Fruit fly (Drosophila melanogaster): Measurements from ENCODE around the gene CG18557.

- TF ChIP-seq Crg-1 (GFP tag; optimal IDR thresholded peaks at IDR 0.05) (no peak), Clk (GFP tag; optimal IDR thresholded peaks at IDR 0.05) (no peak), kay (GFP tag; ENCODE audit: borderline replicate concordance) (peak; percentile 92), CG14711 (tag; optimal IDR thresholded peaks at IDR 0.05) (no peak), CG11617 (GFP tag; optimal IDR thresholded peaks at IDR 0.05) (no peak), CG7045 (GFP tag; optimal IDR thresholded peaks at IDR 0.05) (no peak), pad (GFP tag; optimal IDR thresholded peaks at IDR 0.05) (no peak), CG33017 (tag; optimal IDR thresholded peaks at IDR 0.05) (no peak), bab1 (GFP tag; optimal IDR thresholded peaks at IDR 0.05) (no peak), CG12768 (GFP tag; optimal IDR thresholded peaks at IDR 0.05) (no peak), Mnt (GFP tag; optimal IDR thresholded peaks at IDR 0.05) (no peak), Hr96 (GFP tag; optimal IDR thresholded peaks at IDR 0.05) (no peak), CG5204 (GFP tag; optimal IDR thresholded peaks at IDR 0.05) (no peak), cic (GFP tag; optimal IDR thresholded peaks at IDR 0.05) (no peak)
These were observed 38.3 kb upstream of the CG18557 start for dm6 chr2L:2883703-2884294.
